Worm (Caenorhabditis elegans) whole organism, L4/young adult: ENCODE data around the gene W09H1.4.

Experiments used
- W03F9.2 ChIP-seq: fragments of 150-350 bp; optimal IDR thresholded peaks from 2 replicates; lab custom pipeline; 2014; ENCODE audit warnings: missing biosample characterization, missing genetic modification characterization
- dao-5 ChIP-seq: sonication (generic microtip); optimal IDR thresholded peaks from 2 replicates; lab custom pipeline; 2016; ENCODE audit warnings: missing genotype, missing genetic modification characterization, moderate library complexity, missing compliant biosample characterization
- him-1 ChIP-seq: sonication (generic microtip); optimal IDR thresholded peaks from 2 replicates; lab custom pipeline; 2016; ENCODE audit warnings: missing genotype, missing genetic modification reagents, missing genetic modification characterization, missing compliant biosample characterization

Gene W09H1.4

DNA sequence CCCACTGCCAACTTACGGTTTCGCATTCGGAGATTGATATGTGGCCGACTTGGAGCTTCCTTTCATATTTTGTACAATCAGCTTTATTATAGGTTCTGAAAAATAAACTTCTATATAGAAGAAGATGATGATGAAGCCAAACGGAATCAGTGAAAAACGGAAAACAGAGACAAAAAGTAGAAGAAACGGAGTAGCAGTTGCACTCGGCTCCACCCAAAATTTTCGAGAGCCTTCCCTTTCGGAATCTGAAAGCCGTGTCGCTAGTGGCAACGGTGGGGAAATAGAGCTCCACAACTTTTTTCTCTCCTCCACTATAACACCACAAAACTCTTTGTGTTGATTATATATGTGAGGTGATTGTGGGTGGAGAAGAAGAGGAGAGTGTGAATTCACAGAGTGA lies 1.9 kb upstream of the W09H1.4 start, which contains the start of gene W09H1.1:
TSS of gene W09H1.1 (minus strand) at position 101 of the 400 bp plus-strand sequence.
- TF ChIP-seq W03F9.2 (tag; lab: Kevin White, UChicago), result no peak
- no peak for TF ChIP-seq him-1 (tag; lab: Kevin White, UChicago)
- no peak for TF ChIP-seq dao-5 (tag; lab: Kevin White, UChicago)

ce11 chrII:13184129-13184528 lies 801 bp downstream of the W09H1.4 start, which contains the start of gene W09H1.3:
Gene W09H1.3, plus strand, starts transcription at chrII:13184429.
- TF ChIP-seq him-1 (tag; lab: Kevin White, UChicago) (no peak), W03F9.2 (tag; lab: Kevin White, UChicago) (no peak), dao-5 (tag; lab: Kevin White, UChicago) (no peak)

ce11 chrII:13187188-13187587 lies 3.9 kb downstream of the W09H1.4 start, which contains the start of gene mecr-1:
Gene mecr-1, minus strand, starts transcription at chrII:13187314.
- TF ChIP-seq him-1 (tag; lab: Kevin White, UChicago) (no peak), dao-5 (tag; lab: Kevin White, UChicago) (no peak), W03F9.2 (tag; lab: Kevin White, UChicago) (peak; percentile 49)

DNA sequence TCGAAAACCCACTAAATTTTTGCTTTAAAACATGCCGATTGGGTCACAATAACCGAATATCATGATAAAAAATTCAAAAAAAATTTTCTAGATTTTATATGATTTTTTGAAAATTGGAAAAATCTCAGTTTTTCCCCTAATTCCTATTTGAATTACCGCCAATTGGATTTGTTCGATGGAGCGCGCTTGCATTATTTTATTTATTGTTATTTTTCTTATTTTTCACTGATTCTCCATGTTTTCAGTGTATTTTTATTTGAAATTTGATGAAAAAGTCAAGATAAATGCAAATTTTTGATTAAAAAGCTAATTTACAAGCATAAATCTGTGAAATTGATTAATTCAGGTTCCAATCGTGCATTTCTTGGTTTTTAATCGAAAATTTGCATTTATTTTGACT lies 4.8 kb downstream of the W09H1.4 start:
- TF ChIP-seq dao-5 (tag; lab: Kevin White, UChicago), result no peak
- no peak for TF ChIP-seq W03F9.2 (tag; lab: Kevin White, UChicago)
- no peak for TF ChIP-seq him-1 (tag; lab: Kevin White, UChicago)

DNA sequence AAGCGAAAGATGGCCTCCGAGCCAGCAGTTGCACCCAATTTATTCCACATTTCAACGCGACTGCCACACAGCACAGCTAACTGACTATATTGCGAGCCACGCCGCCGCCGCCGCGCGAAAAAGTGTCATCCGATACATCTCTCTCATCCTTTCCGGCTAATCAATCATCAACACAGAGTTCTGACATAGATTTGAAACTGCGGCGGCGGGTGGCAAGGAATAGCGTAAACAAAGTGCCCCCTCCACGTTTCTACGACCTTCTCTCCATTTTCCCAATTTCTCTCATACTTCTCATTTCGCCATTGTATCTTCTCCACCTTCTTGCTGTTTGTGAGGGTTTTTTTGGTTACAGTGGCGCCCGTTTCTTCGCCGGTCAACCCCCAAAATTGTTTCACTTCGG lies 6.0 kb downstream of the W09H1.4 start:
- TF ChIP-seq W03F9.2 (tag; lab: Kevin White, UChicago) (no peak), dao-5 (tag; lab: Kevin White, UChicago) (no peak), him-1 (tag; lab: Kevin White, UChicago) (no peak)

- no peak for TF ChIP-seq dao-5 (tag; lab: Kevin White, UChicago)
Measured at ce11 chrII:13190412-13190811, 7.1 kb downstream of the W09H1.4 start.

DNA sequence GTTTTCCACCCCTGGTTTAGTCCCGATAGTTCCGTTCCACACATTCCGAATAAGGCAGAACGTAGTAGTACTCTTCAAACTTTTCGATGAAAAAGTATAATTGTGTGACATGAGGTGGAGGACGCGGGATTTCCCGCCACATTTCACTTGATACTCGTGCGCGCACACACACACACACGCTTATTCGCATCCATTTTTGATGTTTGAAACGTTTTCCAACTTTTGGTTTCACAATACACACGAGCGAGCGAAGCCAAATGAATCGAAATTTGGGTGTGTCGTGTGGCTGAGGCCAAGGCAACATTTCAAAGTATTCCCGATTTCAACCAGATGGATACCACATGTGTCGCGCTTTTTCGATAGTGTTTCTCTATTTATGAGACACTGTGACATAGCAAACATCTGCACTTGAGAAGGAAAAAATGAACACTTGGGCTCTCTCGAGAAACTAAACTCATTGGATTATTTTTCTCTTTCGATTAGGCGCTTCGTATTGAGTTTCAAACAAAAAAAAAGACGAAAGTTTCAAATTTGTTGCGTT lies 10.3 kb downstream of the W09H1.4 start:
- TF ChIP-seq dao-5 (tag; lab: Kevin White, UChicago) (no peak), him-1 (tag; lab: Kevin White, UChicago) (no peak), W03F9.2 (tag; lab: Kevin White, UChicago) (no peak)

- TF ChIP-seq him-1 (tag; lab: Kevin White, UChicago), result no peak
- no peak for TF ChIP-seq W03F9.2 (tag; lab: Kevin White, UChicago)
- TF ChIP-seq dao-5 (tag; lab: Kevin White, UChicago), result no peak
Measured at ce11 chrII:13195163-13195562, 11.8 kb downstream of the W09H1.4 start, which contains the start of gene lec-1. Gene lec-1, plus strand, starts transcription at chrII:13195549.

- TF ChIP-seq dao-5 (tag; lab: Kevin White, UChicago) (no peak), him-1 (tag; lab: Kevin White, UChicago) (no peak), W03F9.2 (tag; lab: Kevin White, UChicago) (no peak)
Measured at ce11 chrII:13195706-13196417, 12.5 kb downstream of the W09H1.4 start.

DNA sequence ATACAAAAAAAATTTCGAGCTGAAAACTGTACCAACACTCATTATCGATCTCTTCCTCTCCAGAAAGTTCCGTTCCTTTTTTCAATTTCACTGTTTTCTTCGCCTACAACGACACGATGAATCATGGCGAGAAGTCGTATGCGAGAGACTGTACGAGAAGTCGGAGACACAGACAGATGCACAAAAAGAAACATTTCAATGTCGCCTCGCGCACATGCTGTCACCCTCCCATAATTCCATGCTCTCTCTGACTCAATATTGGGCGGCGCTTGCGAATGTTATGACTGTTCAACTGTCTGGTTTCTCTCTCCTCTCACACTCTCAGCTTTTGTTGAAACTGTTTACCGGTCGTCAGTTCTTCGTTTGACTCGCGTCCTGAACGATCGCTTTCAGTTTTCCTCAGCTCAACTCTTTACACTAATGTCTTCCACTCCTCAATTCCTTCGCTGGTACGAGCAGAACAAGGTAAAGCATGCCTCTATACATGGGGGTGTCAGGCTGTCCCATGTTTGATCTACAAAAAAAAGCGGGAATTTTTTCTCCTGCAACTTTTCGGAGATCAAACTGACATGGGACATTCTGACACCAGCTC lies 13.5 kb downstream of the W09H1.4 start:
- TF ChIP-seq him-1 (tag; lab: Kevin White, UChicago) (no peak), dao-5 (tag; lab: Kevin White, UChicago) (no peak), W03F9.2 (tag; lab: Kevin White, UChicago) (no peak)

ce11 chrII:13198845-13199244 lies 15.5 kb downstream of the W09H1.4 start:
- no peak for TF ChIP-seq dao-5 (tag; lab: Kevin White, UChicago)
- TF ChIP-seq him-1 (tag; lab: Kevin White, UChicago), result no peak
- no peak for TF ChIP-seq W03F9.2 (tag; lab: Kevin White, UChicago)

DNA sequence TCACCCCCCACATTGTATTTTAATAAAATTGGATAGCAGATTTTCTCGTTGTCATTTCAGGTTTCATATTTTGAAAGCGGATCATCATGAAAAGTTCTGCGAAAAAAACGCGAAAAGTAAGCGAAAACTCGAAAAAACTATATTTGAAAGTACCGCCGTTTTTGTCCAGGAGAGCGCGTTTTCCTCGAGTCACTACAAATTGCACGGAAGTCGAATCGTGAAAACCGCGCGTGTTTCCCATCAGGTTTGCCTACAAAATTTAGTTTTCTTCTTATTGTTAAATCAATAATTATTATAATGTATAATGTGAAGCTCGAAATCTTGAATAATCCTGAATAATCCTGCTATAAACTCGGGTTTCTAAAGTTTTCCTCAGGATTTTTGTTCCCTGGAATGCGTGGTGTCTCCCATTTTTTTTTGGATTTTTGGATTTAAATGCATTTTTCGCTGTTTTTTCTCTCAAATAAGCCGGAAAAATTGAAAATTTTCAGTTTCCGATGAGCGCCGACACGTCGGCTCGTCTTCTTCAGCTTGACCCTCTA lies 16.4 kb downstream of the W09H1.4 start, which contains the start of gene btf-1:
TSS of gene btf-1 (plus strand) at position 492 of the 542 bp plus-strand sequence.
- TF ChIP-seq dao-5 (tag; lab: Kevin White, UChicago) (no peak), W03F9.2 (tag; lab: Kevin White, UChicago) (peak; percentile 53), him-1 (tag; lab: Kevin White, UChicago) (peak; percentile 87)

DNA sequence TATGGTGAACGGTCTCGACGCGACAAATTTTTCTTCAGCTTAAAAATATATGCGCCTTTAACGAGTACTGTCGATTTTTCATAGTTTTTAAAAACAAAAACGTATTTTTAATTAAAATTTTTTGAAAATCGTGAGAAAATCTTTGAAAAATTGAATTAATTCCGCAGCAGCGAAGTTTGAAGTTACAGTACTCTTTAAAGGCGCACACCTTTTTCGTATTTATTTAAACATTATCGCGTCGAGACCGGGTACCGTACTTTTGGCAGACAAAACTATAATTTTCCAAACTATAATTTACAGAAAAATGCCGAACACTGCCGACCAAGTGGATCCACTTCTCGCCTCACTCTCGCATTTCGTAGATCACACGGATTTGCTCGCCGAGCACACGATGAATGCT lies 32.5 kb downstream of the W09H1.4 start, which contains the start of gene F15D4.2:
TSS of gene F15D4.2 (plus strand) at position 301 of the 400 bp plus-strand sequence.
- TF ChIP-seq dao-5 (tag; lab: Kevin White, UChicago) (no peak), him-1 (tag; lab: Kevin White, UChicago) (no peak), W03F9.2 (tag; lab: Kevin White, UChicago) (no peak)
